Worm (Caenorhabditis elegans): ENCODE measurements around the gene ZK945.6.

DNA sequence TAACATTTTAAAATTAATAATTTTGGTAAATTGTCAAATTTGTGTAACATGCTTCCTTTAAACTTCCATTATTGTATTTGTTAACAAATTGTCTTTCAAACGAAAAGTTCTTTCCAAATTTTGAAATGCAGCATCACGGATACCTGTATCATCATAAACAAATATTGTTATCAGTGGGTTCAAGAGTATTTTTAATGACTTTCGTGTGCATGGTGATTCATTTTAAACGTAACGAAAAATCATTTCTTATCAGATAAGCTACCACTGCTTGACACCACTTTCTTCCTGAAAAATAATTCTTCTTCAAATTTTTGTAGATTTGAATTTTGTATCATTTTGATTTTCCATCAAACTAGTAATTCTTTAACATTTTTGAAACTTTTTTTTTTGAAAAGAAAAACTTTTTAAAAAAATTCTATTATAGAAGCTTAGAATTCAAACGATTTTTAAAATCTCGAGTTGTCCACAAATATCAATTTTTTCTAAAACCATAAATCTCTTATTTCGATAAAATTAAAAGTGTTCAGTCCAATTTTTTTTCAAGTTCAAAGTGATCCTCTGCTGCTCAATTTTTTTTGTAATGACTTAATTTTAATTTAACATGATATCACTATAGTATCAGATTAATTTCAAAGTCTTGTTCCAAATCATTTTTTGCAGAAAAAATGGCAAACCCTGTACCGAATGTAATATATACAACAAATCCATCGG is 27.7 kb upstream of the ZK945.6 start, which contains the start of gene F27E5.9:
- TF ChIP-seq ces-1 (GFP tag; optimal IDR thresholded peaks at IDR 0.05) (no peak), nhr-77 (tag; optimal IDR thresholded peaks at IDR 0.05) (peak; percentile 52), D1046.2 (GFP tag; IDR thresholded peaks at IDR 0.05) (no peak), unc-39 (tag; optimal IDR thresholded peaks at IDR 0.05) (no peak), mxl-3 (GFP tag; optimal IDR thresholded peaks at IDR 0.05) (no peak), F44E2.7 (GFP tag; IDR thresholded peaks at IDR 0.05) (no peak), nhr-11 (tag; optimal IDR thresholded peaks at IDR 0.05) (no peak), madf-5 (GFP tag; IDR thresholded peaks at IDR 0.05) (no peak), snpc-4 (tag; optimal IDR thresholded peaks at IDR 0.05) (no peak), daf-12 (tag; optimal IDR thresholded peaks at IDR 0.05) (no peak), lin-13 (GFP tag; optimal IDR thresholded peaks at IDR 0.05) (no peak)

All from whole organism, L4 larva.